Fruit fly (Drosophila melanogaster): ENCODE measurements around the gene CG6527.
A peak's percentile ranks its signal among the peaks of the same experiment; 100 is the strongest.

The CG6527 gene

DNA sequence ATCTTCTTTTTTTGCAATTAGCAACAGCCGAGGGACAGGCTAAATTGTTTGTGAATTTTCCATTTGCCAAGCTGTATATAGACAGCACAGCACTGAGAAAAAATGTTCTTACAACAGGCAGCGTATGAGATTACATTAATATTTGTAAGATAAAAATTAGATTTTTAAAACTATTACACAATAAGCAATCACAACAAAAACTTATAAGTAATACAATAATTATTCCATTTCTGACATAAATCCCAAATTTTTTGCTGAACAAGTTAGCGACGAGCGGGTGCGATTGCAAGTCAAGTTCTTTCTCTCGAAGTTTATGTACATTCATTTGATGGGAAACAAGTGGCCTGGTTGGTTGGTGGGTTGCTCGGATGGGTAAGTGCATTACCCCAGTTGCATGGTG, 13.9 kb downstream of the CG6527 start (continued):
- TF ChIP-seq CG10631 (GFP tag; optimal IDR thresholded peaks at IDR 0.05): peak; percentile 33
- TF ChIP-seq fd85E (GFP tag; optimal IDR thresholded peaks at IDR 0.05): no peak
- peak; percentile 10 for TF ChIP-seq Eip75B (GFP tag; optimal IDR thresholded peaks at IDR 0.05)
- TF ChIP-seq Eip93F (GFP tag; optimal IDR thresholded peaks at IDR 0.05): no peak
- peak; percentile 52 for TF ChIP-seq OdsH (GFP tag; optimal IDR thresholded peaks at IDR 0.05)
- TF ChIP-seq CG34406 (GFP tag; optimal IDR thresholded peaks at IDR 0.05): peak; percentile 13
- TF ChIP-seq Lpt (GFP tag; optimal IDR thresholded peaks at IDR 0.05): no peak
- peak; percentile 34 for TF ChIP-seq acj6 (GFP tag; optimal IDR thresholded peaks at IDR 0.05)
- TF ChIP-seq CG31627 (GFP tag; optimal IDR thresholded peaks at IDR 0.05): no peak
- no peak for TF ChIP-seq CG8319 (GFP tag; optimal IDR thresholded peaks at IDR 0.05)
- TF ChIP-seq fkh (GFP tag; optimal IDR thresholded peaks at IDR 0.05): no peak
- no peak for TF ChIP-seq CG1621 (tag; optimal IDR thresholded peaks at IDR 0.05)
- TF ChIP-seq CG3919 (GFP tag; optimal IDR thresholded peaks at IDR 0.05): peak; percentile 56
- peak; percentile 12 for TF ChIP-seq Sox14 (GFP tag; optimal IDR thresholded peaks at IDR 0.05)
- no peak for TF ChIP-seq dac (GFP tag; optimal IDR thresholded peaks at IDR 0.05)
- TF ChIP-seq Blimp-1 (GFP tag; optimal IDR thresholded peaks at IDR 0.05): no peak
- peak; percentile 5 for TF ChIP-seq spab (GFP tag; optimal IDR thresholded peaks at IDR 0.05)
- TF ChIP-seq Ets21C (GFP tag; optimal IDR thresholded peaks at IDR 0.05): no peak
- peak; percentile 7 for TF ChIP-seq net (GFP tag; optimal IDR thresholded peaks at IDR 0.05)
- no peak for TF ChIP-seq CG6792 (GFP tag; optimal IDR thresholded peaks at IDR 0.05)
- no peak for TF ChIP-seq CG9139 (GFP tag; optimal IDR thresholded peaks at IDR 0.05)
- peak; percentile 1 for TF ChIP-seq CG7368 (GFP tag; optimal IDR thresholded peaks at IDR 0.05)
- TF ChIP-seq CG4318 (GFP tag; optimal IDR thresholded peaks at IDR 0.05): peak; percentile 9
- peak; percentile 65 for TF ChIP-seq CG10669 (GFP tag; optimal IDR thresholded peaks at IDR 0.05)
- no peak for TF ChIP-seq CG8632 (GFP tag; optimal IDR thresholded peaks at IDR 0.05)
- no peak for TF ChIP-seq CG11762 (GFP tag; optimal IDR thresholded peaks at IDR 0.05; ENCODE audit: insufficient read depth)
- peak; percentile 50 for TF ChIP-seq CG3032 (tag; optimal IDR thresholded peaks at IDR 0.05)
- peak; percentile 34 for TF ChIP-seq pdm3 (GFP tag; optimal IDR thresholded peaks at IDR 0.05)
- peak in 1 of 2 experiments; percentile 34 for TF ChIP-seq salr (GFP tag; optimal IDR thresholded peaks at IDR 0.05)
- peak; percentile 61; the same call in 2 of the 3 replicates for TF ChIP-seq eg (GFP tag; IDR thresholded peaks at IDR 0.05)
- no peak for TF ChIP-seq CG6854 (GFP tag; optimal IDR thresholded peaks at IDR 0.05)
- TF ChIP-seq lz (GFP tag; optimal IDR thresholded peaks at IDR 0.05): peak; percentile 32
- peak; percentile 46; the same call in 2 of the 3 replicates for TF ChIP-seq CG8119 (GFP tag; IDR thresholded peaks at IDR 0.05)
- peak; percentile 23 for TF ChIP-seq Met (GFP tag; optimal IDR thresholded peaks at IDR 0.05)
- TF ChIP-seq CG6276 (GFP tag; optimal IDR thresholded peaks at IDR 0.05): no peak
- no peak for TF ChIP-seq fd59A (GFP tag; optimal IDR thresholded peaks at IDR 0.05)
- TF ChIP-seq Sox15 (GFP tag; optimal IDR thresholded peaks at IDR 0.05): no peak
- peak; percentile 25; the same call in 1 of the 2 replicates for TF ChIP-seq Gug (GFP tag; IDR thresholded peaks at IDR 0.05)
- TF ChIP-seq Smox (GFP tag; optimal IDR thresholded peaks at IDR 0.05): peak; percentile 33

DNA sequence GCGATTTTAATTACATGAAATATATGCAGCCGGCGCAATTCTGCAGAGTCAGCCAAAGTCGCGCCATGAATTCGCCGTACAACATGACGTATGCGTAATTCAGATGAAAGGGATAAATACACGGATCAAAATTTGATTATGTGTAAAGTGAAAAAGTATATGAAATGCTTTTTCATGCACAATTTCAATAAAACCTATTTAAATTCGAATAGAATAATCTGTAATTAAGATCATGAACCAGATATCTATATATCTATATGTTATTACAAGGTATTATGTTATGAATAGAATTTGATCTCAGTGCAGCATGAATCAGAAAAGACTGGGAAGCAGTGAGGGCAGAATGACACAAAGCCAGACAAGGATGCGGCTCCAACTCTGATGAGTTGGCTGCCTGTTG, 14.5 kb downstream of the CG6527 start:
- TF ChIP-seq Hr4 (GFP tag; optimal IDR thresholded peaks at IDR 0.05): no peak
- no peak for TF ChIP-seq CG6854 (GFP tag; optimal IDR thresholded peaks at IDR 0.05)
- TF ChIP-seq CG11294 (GFP tag; IDR thresholded peaks at IDR 0.05): no peak
- 0 out of 3 replicates have a peak, but pooled peaks have one; percentile 14 for TF ChIP-seq CG8119 (GFP tag; IDR thresholded peaks at IDR 0.05)
- TF ChIP-seq CG3032 (tag; optimal IDR thresholded peaks at IDR 0.05): peak; percentile 26
- TF ChIP-seq Sox14 (GFP tag; optimal IDR thresholded peaks at IDR 0.05): no peak
- TF ChIP-seq CG7368 (GFP tag; optimal IDR thresholded peaks at IDR 0.05): no peak
- TF ChIP-seq acj6 (GFP tag; optimal IDR thresholded peaks at IDR 0.05): no peak
- no peak for TF ChIP-seq CG8319 (GFP tag; optimal IDR thresholded peaks at IDR 0.05)
- TF ChIP-seq pdm3 (GFP tag; optimal IDR thresholded peaks at IDR 0.05): peak; percentile 1
- 0 out of 2 replicates have a peak, but pooled peaks have one; percentile 19 for TF ChIP-seq Gug (GFP tag; IDR thresholded peaks at IDR 0.05)
- peak; percentile 80 for TF ChIP-seq Eip78C (GFP tag)
- peak in 1 of 2 experiments; percentile 19 for TF ChIP-seq ss (GFP tag; optimal IDR thresholded peaks at IDR 0.05)
- TF ChIP-seq CG10631 (GFP tag; optimal IDR thresholded peaks at IDR 0.05): peak; percentile 10
- TF ChIP-seq Eip75B (GFP tag; optimal IDR thresholded peaks at IDR 0.05): peak; percentile 14
- no peak for TF ChIP-seq achi (GFP tag; optimal IDR thresholded peaks at IDR 0.05)
- TF ChIP-seq svp (GFP tag): peak; percentile 60
- peak; percentile 44 for TF ChIP-seq Ets96B (tag; optimal IDR thresholded peaks at IDR 0.05)
- TF ChIP-seq fd59A (GFP tag; optimal IDR thresholded peaks at IDR 0.05): no peak
- peak; percentile 16 for TF ChIP-seq CG10669 (GFP tag; optimal IDR thresholded peaks at IDR 0.05)
- TF ChIP-seq esn (GFP tag; optimal IDR thresholded peaks at IDR 0.05): peak; percentile 23

Data from whole organism, prepupa.